Worm (Caenorhabditis elegans): ENCODE results near the gene ctr-9.

DNA sequence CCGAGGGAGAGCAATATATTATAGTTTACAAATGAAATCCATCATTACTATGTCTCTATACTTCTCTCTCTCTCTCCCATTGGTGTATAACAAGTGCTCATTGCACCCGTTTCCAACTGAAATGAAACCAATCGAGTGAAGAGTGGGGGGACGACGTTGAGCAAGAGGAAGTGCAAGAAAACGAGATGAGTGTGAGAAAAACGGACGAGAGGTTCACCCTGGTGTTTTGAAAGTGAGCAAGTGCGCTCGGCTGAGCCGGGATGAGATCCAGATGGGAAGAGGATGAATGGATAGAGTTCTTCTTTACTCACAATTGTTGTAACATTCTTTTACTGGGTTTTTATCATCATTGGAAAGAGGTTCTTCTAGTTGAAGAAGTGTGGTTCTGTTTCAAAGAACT lies 7.5 kb upstream of the ctr-9 start:
- TF ChIP-seq ceh-9 (tag; optimal IDR thresholded peaks at IDR 0.05) (no peak), egl-27 (tag; optimal IDR thresholded peaks at IDR 0.05) (no peak), elt-2 (tag; optimal IDR thresholded peaks at IDR 0.05) (no peak), unc-62 (GFP tag; optimal IDR thresholded peaks at IDR 0.05) (no peak), skn-1 (tag; optimal IDR thresholded peaks at IDR 0.05) (no peak), ztf-11 (tag; optimal IDR thresholded peaks at IDR 0.05) (no peak), pha-4 (tag; optimal IDR thresholded peaks at IDR 0.05) (no peak)

Data from whole organism, L3 larva.